Worm (Caenorhabditis elegans) whole organism, L4 larva: ENCODE measurements around the gene C18B2.5.

Experiments used
- ceh-28 ChIP-seq: fragments of 150-350 bp; optimal IDR thresholded peaks from 2 replicates; lab custom pipeline; 2014; ENCODE audit warnings: missing biosample characterization, missing genetic modification reagents, missing genetic modification characterization
- dpl-1 ChIP-seq: fragments of 150-350 bp; optimal IDR thresholded peaks from 2 replicates; lab custom pipeline; 2014; ENCODE audit warnings: missing biosample characterization, missing genetic modification reagents, missing genetic modification characterization
- hlh-30 ChIP-seq: sonication (generic microtip); optimal IDR thresholded peaks from 2 replicates; lab custom pipeline; 2017; ENCODE audit warnings: antibody characterized with exemption, mild to moderate bottlenecking, missing genetic modification characterization, missing compliant biosample characterization; ENCODE audit not compliant: insufficient read depth
- lin-13 ChIP-seq: fragments of 150-350 bp; optimal IDR thresholded peaks from 2 replicates; lab custom pipeline; 2014; ENCODE audit warnings: missing biosample characterization, missing genetic modification reagents, missing genetic modification characterization
- mdl-1 ChIP-seq, 2 experiments: fragments of 150-350 bp in 1 of 2; sonication (generic microtip) in 1 of 2; optimal IDR thresholded peaks; 2 replicates each; lab custom pipeline; 2014 to 2017; ENCODE audit warnings: missing biosample characterization in 2 of 2, missing genetic modification characterization in 2 of 2
- zag-1 ChIP-seq: fragments of 150-350 bp; optimal IDR thresholded peaks from 2 replicates; lab custom pipeline; 2014; ENCODE audit warnings: missing biosample characterization, missing genetic modification characterization

ce11 chrX:3623162-3623561 lies 12.3 kb upstream of the C18B2.5 start, which contains the start of gene C18B2.2:
- no peak for TF ChIP-seq hlh-30 (tag; lab: Kevin White, UChicago)
- TF ChIP-seq mdl-1 (tag; optimal IDR thresholded peaks at IDR 0.05; lab: Kevin White, UChicago), result no peak
- no peak for TF ChIP-seq zag-1 (tag; lab: Kevin White, UChicago)
- no peak for TF ChIP-seq ceh-28 (tag; lab: Kevin White, UChicago)
- TF ChIP-seq dpl-1 (GFP tag; lab: Kevin White, UChicago), result no peak
- TF ChIP-seq lin-13, result no peak
